Fruit fly (Drosophila melanogaster): ENCODE results near the gene js.

dm6 chr3R:16349111-16349655, 18.9 kb downstream of the js start, which contains the start of the genes CG14879 and Manf:
- TF ChIP-seq Abd-B (GFP tag; optimal IDR thresholded peaks at IDR 0.05) (no peak), sv (GFP tag; optimal IDR thresholded peaks at IDR 0.05) (no peak), OdsH (GFP tag; optimal IDR thresholded peaks at IDR 0.05) (no peak), brk (GFP tag; optimal IDR thresholded peaks at IDR 0.05) (no peak), Rel (GFP tag; optimal IDR thresholded peaks at IDR 0.05) (no peak), Rel (tag; optimal IDR thresholded peaks at IDR 0.05) (peak; percentile 69), rgr (GFP tag; optimal IDR thresholded peaks at IDR 0.05) (peak; percentile 20), N (GFP tag; optimal IDR thresholded peaks at IDR 0.05) (no peak), h (GFP tag; optimal IDR thresholded peaks at IDR 0.05) (peak; percentile 26), psq (GFP tag; optimal IDR thresholded peaks at IDR 0.05) (no peak), woc (GFP tag; optimal IDR thresholded peaks at IDR 0.05) (no peak), usp (GFP tag; optimal IDR thresholded peaks at IDR 0.05) (no peak), sage (GFP tag; optimal IDR thresholded peaks at IDR 0.05) (no peak), pan (optimal IDR thresholded peaks at IDR 0.05) (no peak), lola (GFP tag; optimal IDR thresholded peaks at IDR 0.05) (no peak)
